Fruit fly (Drosophila melanogaster) whole organism, prepupa: Measurements from ENCODE around the gene CG17996.

ENCODE experiments used
- Blimp-1 ChIP-seq: fragments of 200-800 bp; sonication (Bioruptor generic); optimal IDR thresholded peaks from 3 replicates; lab custom pipeline; 2017; ENCODE audit warnings: missing biosample characterization, missing genetic modification characterization, mild to moderate bottlenecking, moderate library complexity, missing genetic modification reagents
- CG10631 ChIP-seq: fragments of 200-800 bp; sonication (Bioruptor generic); optimal IDR thresholded peaks from 2 replicates; lab custom pipeline; 2016; ENCODE audit warnings: missing biosample characterization, missing genetic modification characterization
- CG10669 ChIP-seq: fragments of 200-800 bp; sonication (Bioruptor generic); optimal IDR thresholded peaks from 3 replicates; lab custom pipeline; 2018; ENCODE audit warnings: missing biosample characterization, mild to moderate bottlenecking, missing genetic modification characterization, moderate library complexity
- CG11762 ChIP-seq: fragments of 200-800 bp; sonication (Bioruptor generic); optimal IDR thresholded peaks from 3 replicates; lab custom pipeline; 2016; ENCODE audit warnings: missing biosample characterization, missing genetic modification characterization; ENCODE audit not compliant: insufficient read depth
- CG11902 ChIP-seq: fragments of 200-800 bp; sonication (Bioruptor generic); optimal IDR thresholded peaks from 3 replicates; lab custom pipeline; 2016; ENCODE audit warnings: missing biosample characterization, missing genetic modification characterization
- CG15336 ChIP-seq: fragments of 200-800 bp; sonication (Bioruptor generic); IDR thresholded peaks from 2 replicates; pipeline ENCODE4 v1.3.6; 2022; ENCODE audit warnings: missing biosample characterization, missing genetic modification characterization
- CG31627 ChIP-seq: fragments of 200-800 bp; sonication (Bioruptor generic); optimal IDR thresholded peaks from 3 replicates; lab custom pipeline; 2016; ENCODE audit warnings: missing biosample characterization, missing genetic modification characterization
- CG32006 ChIP-seq: fragments of 200-800 bp; sonication (Bioruptor generic); optimal IDR thresholded peaks from 3 replicates; lab custom pipeline; 2017; ENCODE audit warnings: missing biosample characterization, mild to moderate bottlenecking, missing genetic modification characterization
- CG4318 ChIP-seq: fragments of 200-800 bp; sonication (Bioruptor generic); optimal IDR thresholded peaks from 3 replicates; lab custom pipeline; 2017; ENCODE audit warnings: missing biosample characterization, mild to moderate bottlenecking, missing genetic modification characterization
- CG6163 ChIP-seq: fragments of 200-800 bp; sonication (Bioruptor generic); IDR thresholded peaks from 3 replicates; pipeline ENCODE4 v1.3.6; 2022; ENCODE audit warnings: missing biosample characterization, missing genetic modification characterization
- CG6276 ChIP-seq: fragments of 200-800 bp; sonication (Bioruptor generic); optimal IDR thresholded peaks from 2 replicates; lab custom pipeline; 2017; ENCODE audit warnings: missing biosample characterization, mild to moderate bottlenecking, missing genetic modification characterization
- CG6792 ChIP-seq: fragments of 200-800 bp; sonication (Bioruptor generic); optimal IDR thresholded peaks from 3 replicates; lab custom pipeline; 2016; ENCODE audit warnings: missing biosample characterization, missing genetic modification characterization
- CG6808 ChIP-seq: fragments of 200-800 bp; sonication (Bioruptor generic); optimal IDR thresholded peaks from 3 replicates; lab custom pipeline; 2017; ENCODE audit warnings: missing biosample characterization, missing genetic modification characterization, mild to moderate bottlenecking, moderate library complexity, missing genetic modification reagents
- CG6854 ChIP-seq: fragments of 200-800 bp; sonication (Bioruptor generic); optimal IDR thresholded peaks from 2 replicates; lab custom pipeline; 2017; ENCODE audit warnings: missing biosample characterization, mild to moderate bottlenecking, missing genetic modification characterization
- CG7368 ChIP-seq: fragments of 200-800 bp; sonication (Bioruptor generic); optimal IDR thresholded peaks from 3 replicates; lab custom pipeline; 2016; ENCODE audit warnings: missing biosample characterization, missing genetic modification characterization
- CG8119 ChIP-seq: fragments of 200-800 bp; sonication (Bioruptor generic); IDR thresholded peaks from 3 replicates; pipeline ENCODE4 v1.3.6; 2022; ENCODE audit warnings: missing biosample characterization, missing genetic modification characterization
- CG8632 ChIP-seq: fragments of 200-800 bp; sonication (Bioruptor generic); optimal IDR thresholded peaks from 3 replicates; lab custom pipeline; 2016; ENCODE audit warnings: missing biosample characterization, missing genetic modification characterization
- Eip75B ChIP-seq: fragments of 200-800 bp; sonication (Bioruptor generic); optimal IDR thresholded peaks from 3 replicates; lab custom pipeline; 2016; ENCODE audit warnings: missing biosample characterization, missing genetic modification characterization
- Eip78C ChIP-seq: fragments of 200-800 bp; sonication (Bioruptor generic); peaks from one replicate; lab custom pipeline; 2016; ENCODE audit warnings: missing biosample characterization, missing genetic modification characterization
- Ets21C ChIP-seq: fragments of 200-800 bp; sonication (Bioruptor generic); optimal IDR thresholded peaks from 3 replicates; lab custom pipeline; 2016; ENCODE audit warnings: missing biosample characterization, missing genetic modification characterization
- Gug ChIP-seq: fragments of 200-800 bp; sonication (Bioruptor generic); IDR thresholded peaks from 2 replicates; pipeline ENCODE4 v1.3.6; 2022; ENCODE audit warnings: missing biosample characterization, missing genetic modification characterization
- Hr38 ChIP-seq: sonication (Bioruptor generic); optimal IDR thresholded peaks from 2 replicates; lab custom pipeline; 2016; ENCODE audit warnings: missing biosample characterization, missing genetic modification characterization
- Hr39 ChIP-seq: fragments of 200-800 bp; sonication (Bioruptor generic); optimal IDR thresholded peaks from 2 replicates; lab custom pipeline; 2016; ENCODE audit warnings: missing biosample characterization, missing genetic modification characterization
- Lpt ChIP-seq: fragments of 200-800 bp; sonication (Bioruptor generic); optimal IDR thresholded peaks from 3 replicates; lab custom pipeline; 2016; ENCODE audit warnings: missing biosample characterization, missing genetic modification characterization
- OdsH ChIP-seq: fragments of 200-800 bp; sonication (Bioruptor generic); optimal IDR thresholded peaks from 3 replicates; lab custom pipeline; 2016; ENCODE audit warnings: missing biosample characterization, missing genetic modification characterization
- Sox102F ChIP-seq: fragments of 200-800 bp; sonication (Bioruptor generic); optimal IDR thresholded peaks from 2 replicates; lab custom pipeline; 2016; ENCODE audit warnings: missing biosample characterization, mild to moderate bottlenecking, missing genetic modification characterization
- Sox15 ChIP-seq: fragments of 200-800 bp; sonication (Bioruptor generic); optimal IDR thresholded peaks from 3 replicates; lab custom pipeline; 2016; ENCODE audit warnings: missing biosample characterization, missing genetic modification characterization
- achi ChIP-seq: fragments of 200-800 bp; sonication (Bioruptor generic); optimal IDR thresholded peaks from 3 replicates; lab custom pipeline; 2016; ENCODE audit warnings: missing biosample characterization, missing genetic modification characterization
- acj6 ChIP-seq: fragments of 200-800 bp; sonication (Bioruptor generic); optimal IDR thresholded peaks from 3 replicates; lab custom pipeline; 2016; ENCODE audit warnings: missing biosample characterization, missing genetic modification characterization
- cyc ChIP-seq: fragments of 200-800 bp; sonication (Bioruptor generic); optimal IDR thresholded peaks from 3 replicates; lab custom pipeline; 2016; ENCODE audit warnings: missing biosample characterization, missing genetic modification characterization
- dac ChIP-seq: fragments of 200-800 bp; sonication (Bioruptor generic); optimal IDR thresholded peaks from 2 replicates; lab custom pipeline; 2017; ENCODE audit warnings: missing biosample characterization, mild to moderate bottlenecking, missing genetic modification characterization
- dsx ChIP-seq: fragments of 200-800 bp; optimal IDR thresholded peaks from 3 replicates; lab custom pipeline; 2019; ENCODE audit warnings: missing biosample characterization, mild to moderate bottlenecking, missing genetic modification characterization, moderate library complexity; ENCODE audit not compliant: poor library complexity, severe bottlenecking
- eg ChIP-seq: fragments of 200-800 bp; sonication (Bioruptor generic); IDR thresholded peaks from 3 replicates; pipeline ENCODE4 v1.3.6; 2022; ENCODE audit warnings: missing biosample characterization, missing genetic modification characterization
- fd59A ChIP-seq: fragments of 200-800 bp; sonication (Bioruptor generic); optimal IDR thresholded peaks from 2 replicates; lab custom pipeline; 2017; ENCODE audit warnings: missing biosample characterization, mild to moderate bottlenecking, missing genetic modification characterization, missing genetic modification reagents
- fd85E ChIP-seq: fragments of 200-800 bp; sonication (Bioruptor generic); optimal IDR thresholded peaks from 3 replicates; lab custom pipeline; 2016; ENCODE audit warnings: missing biosample characterization, missing genetic modification characterization
- fkh ChIP-seq: fragments of 200-800 bp; sonication (Bioruptor generic); optimal IDR thresholded peaks from 3 replicates; lab custom pipeline; 2017; ENCODE audit warnings: missing biosample characterization, mild to moderate bottlenecking, missing genetic modification characterization, moderate library complexity
- lz ChIP-seq: fragments of 200-800 bp; sonication (Bioruptor generic); optimal IDR thresholded peaks from 3 replicates; lab custom pipeline; 2016; ENCODE audit warnings: missing biosample characterization, missing genetic modification characterization
- net ChIP-seq: fragments of 200-800 bp; sonication (Bioruptor generic); optimal IDR thresholded peaks from 3 replicates; lab custom pipeline; 2016; ENCODE audit warnings: missing biosample characterization, missing genetic modification characterization
- pdm3 ChIP-seq: fragments of 200-800 bp; sonication (Bioruptor generic); optimal IDR thresholded peaks from 3 replicates; lab custom pipeline; 2016; ENCODE audit warnings: missing biosample characterization, missing genetic modification characterization
- salr ChIP-seq, 2 experiments: fragments of 200-800 bp; sonication (Bioruptor generic); optimal IDR thresholded peaks; 3 replicates each; lab custom pipeline; 2016 to 2018; ENCODE audit warnings: missing biosample characterization in 2 of 2, missing genetic modification characterization in 2 of 2, mild to moderate bottlenecking in 1 of 2
- spab ChIP-seq: fragments of 200-800 bp; sonication (Bioruptor generic); optimal IDR thresholded peaks from 2 replicates; lab custom pipeline; 2017; ENCODE audit warnings: missing biosample characterization, mild to moderate bottlenecking, missing genetic modification characterization, missing genetic modification reagents
- ss ChIP-seq, 2 experiments: fragments of 200-800 bp; sonication (Bioruptor generic); optimal IDR thresholded peaks; 2 replicates in 1 of 2; 3 replicates in 1 of 2; lab custom pipeline; 2017 to 2018; ENCODE audit warnings: mild to moderate bottlenecking in 2 of 2, missing biosample characterization in 2 of 2, missing genetic modification characterization in 2 of 2, moderate library complexity in 1 of 2
- svp ChIP-seq: fragments of 200-800 bp; sonication (Bioruptor generic); peaks from one replicate; lab custom pipeline; 2016; ENCODE audit warnings: missing biosample characterization, missing genetic modification characterization
- topi ChIP-seq: fragments of 200-800 bp; sonication (Bioruptor generic); optimal IDR thresholded peaks from 3 replicates; lab custom pipeline; 2016; ENCODE audit warnings: missing biosample characterization, missing genetic modification characterization
- vri ChIP-seq: fragments of 200-800 bp; sonication (Bioruptor generic); optimal IDR thresholded peaks from 3 replicates; lab custom pipeline; 2016; ENCODE audit warnings: missing biosample characterization, mild to moderate bottlenecking, missing genetic modification characterization

CG17996 gene

dm6 chr2L:16684908-16685611 is 45.8 kb downstream of the CG17996 start (continued):
- TF ChIP-seq CG10669 (GFP tag; lab: Kevin White, UChicago) = peak; percentile 60
- peak; percentile 27 for TF ChIP-seq CG11902 (GFP tag; lab: Kevin White, UChicago)
- TF ChIP-seq CG10631 = peak; percentile 86
- TF ChIP-seq CG6276 (GFP tag; lab: Kevin White, UChicago) = peak; percentile 79
- TF ChIP-seq CG8632 (GFP tag; lab: Kevin White, UChicago) = peak; percentile 87
- TF ChIP-seq Eip78C = peak; percentile 93
- TF ChIP-seq Sox15 (GFP tag; lab: Kevin White, UChicago) = peak; percentile 65
- peak; percentile 63 for TF ChIP-seq CG15336 (GFP tag; lab: Robert Waterston, UW)
- TF ChIP-seq Ets21C (GFP tag; lab: Kevin White, UChicago) = no peak
- TF ChIP-seq CG11762 (GFP tag; lab: Kevin White, UChicago) = peak; percentile 78
- TF ChIP-seq achi (GFP tag; lab: Kevin White, UChicago) = peak; percentile 85
- TF ChIP-seq fd85E (GFP tag; lab: Kevin White, UChicago) = peak; percentile 29
- no peak for TF ChIP-seq topi
- peak; percentile 43 for TF ChIP-seq CG7368
- TF ChIP-seq svp (GFP tag; lab: Kevin White, UChicago) = peak; percentile 79
- TF ChIP-seq spab (GFP tag; lab: Kevin White, UChicago) = peak; percentile 76
- TF ChIP-seq vri (GFP tag; lab: Kevin White, UChicago) = peak; percentile 0
- peak; percentile 66 for TF ChIP-seq eg
- peak in 1 of 2 experiments; percentile 89 for TF ChIP-seq salr (GFP tag; optimal IDR thresholded peaks at IDR 0.05; lab: Kevin White, UChicago)
- no peak for TF ChIP-seq Sox102F (GFP tag; lab: Kevin White, UChicago)
- TF ChIP-seq CG6792 (GFP tag; lab: Kevin White, UChicago) = peak; percentile 82
- TF ChIP-seq pdm3 (GFP tag; lab: Kevin White, UChicago) = peak; percentile 66
- no peak for TF ChIP-seq CG31627
- peak; percentile 79 to 83 for TF ChIP-seq ss (GFP tag; optimal IDR thresholded peaks at IDR 0.05; lab: Kevin White, UChicago)
- peak; percentile 85 for TF ChIP-seq OdsH (GFP tag; lab: Kevin White, UChicago)
- TF ChIP-seq CG6854 (GFP tag; lab: Kevin White, UChicago) = peak; percentile 9
- no peak for TF ChIP-seq fkh (GFP tag; lab: Kevin White, UChicago)
- TF ChIP-seq Gug (GFP tag; lab: Robert Waterston, UW) = peak; percentile 43; the same call in 1 of the 2 replicates
- TF ChIP-seq CG4318 = peak; percentile 66
- peak; percentile 68 for TF ChIP-seq fd59A (GFP tag; lab: Kevin White, UChicago)

dm6 chr2L:16683958-16684877 is 46.6 kb downstream of the CG17996 start, which contains the start of gene CG31807:
Gene CG31807, minus strand, starts transcription at chr2L:16684008.
- peak; percentile 90 for TF ChIP-seq CG7368
- TF ChIP-seq Sox102F (GFP tag; lab: Kevin White, UChicago) = peak; percentile 96
- peak; percentile 94 for TF ChIP-seq Lpt (GFP tag; lab: Kevin White, UChicago)
- TF ChIP-seq Blimp-1 (GFP tag; lab: Kevin White, UChicago) = peak; percentile 73
- TF ChIP-seq dac = peak; percentile 92
- TF ChIP-seq vri (GFP tag; lab: Kevin White, UChicago) = peak; percentile 85
- TF ChIP-seq fd85E (GFP tag; lab: Kevin White, UChicago) = peak; percentile 85
- TF ChIP-seq dsx = peak; percentile 97
- TF ChIP-seq salr (GFP tag; optimal IDR thresholded peaks at IDR 0.05; lab: Kevin White, UChicago) = peak; percentile 86 to 95
- peak; percentile 96 for TF ChIP-seq net
- TF ChIP-seq CG31627 = peak; percentile 91
- TF ChIP-seq CG4318 = peak; percentile 95
- peak; percentile 95 for TF ChIP-seq CG11762 (GFP tag; lab: Kevin White, UChicago)
- peak; percentile 9 for TF ChIP-seq Hr38 (GFP tag; lab: Kevin White, UChicago)
- no peak for TF ChIP-seq fkh (GFP tag; lab: Kevin White, UChicago)
- TF ChIP-seq lz = peak; percentile 92
- peak; percentile 98 for TF ChIP-seq CG8119 (GFP tag; lab: Robert Waterston, UW)
- peak; percentile 94 for TF ChIP-seq spab (GFP tag; lab: Kevin White, UChicago)
- peak; percentile 92 for TF ChIP-seq CG10631
- peak; percentile 95 for TF ChIP-seq acj6 (GFP tag; lab: Kevin White, UChicago)
- peak; percentile 97 for TF ChIP-seq CG6808 (GFP tag; lab: Kevin White, UChicago)
- peak; percentile 86 for TF ChIP-seq cyc (GFP tag; lab: Kevin White, UChicago)
- peak; percentile 96 for TF ChIP-seq Eip75B (GFP tag; lab: Kevin White, UChicago)
- peak; percentile 65 for TF ChIP-seq Gug (GFP tag; lab: Robert Waterston, UW)
- TF ChIP-seq CG6163 (GFP tag; lab: Robert Waterston, UW) = peak; percentile 92
- peak; percentile 91 for TF ChIP-seq Hr39 (GFP tag; lab: Kevin White, UChicago)
- TF ChIP-seq CG32006 (GFP tag; lab: Kevin White, UChicago) = peak; percentile 97
